Worm (Caenorhabditis elegans): ENCODE data around the gene thn-2.

DNA sequence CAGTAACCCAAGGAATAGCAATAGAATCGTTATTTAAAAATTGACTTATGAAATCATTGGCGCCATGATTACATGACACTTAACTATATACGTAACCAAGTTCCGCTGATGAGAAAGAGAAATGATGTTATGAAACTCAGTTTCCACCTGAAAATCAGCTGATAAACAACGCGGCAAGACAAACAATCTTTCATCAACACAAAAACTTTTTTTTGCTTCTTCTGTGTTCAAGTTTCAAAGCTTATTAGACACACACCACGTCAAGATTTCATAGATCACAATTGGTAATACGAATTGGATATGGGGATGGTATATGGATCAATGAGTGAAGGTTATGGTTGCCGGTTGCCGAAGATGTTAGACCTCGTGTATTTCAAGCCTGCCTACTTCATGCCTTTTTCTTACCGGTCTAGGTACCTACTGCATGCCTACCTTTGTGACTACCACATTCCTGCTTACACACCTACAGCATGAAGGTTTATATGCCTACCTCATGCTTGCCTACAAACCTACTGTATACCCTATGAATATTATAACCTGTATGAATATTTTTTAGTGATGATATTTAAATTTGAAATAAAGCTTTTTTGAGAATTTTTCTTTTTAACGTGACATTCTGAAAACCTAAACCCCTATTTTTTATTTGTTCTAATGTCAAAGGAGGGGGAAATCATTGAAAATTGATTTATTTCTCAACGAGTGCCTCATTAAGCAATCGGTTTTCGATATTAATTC is 45.9 kb upstream of the thn-2 start, which contains the start of the genes F19B6.10 and wht-5:
- TF ChIP-seq B0035.1 (tag; optimal IDR thresholded peaks at IDR 0.05) (no peak), B0336.3 (GFP tag; IDR thresholded peaks at IDR 0.05) (no peak), ccch-3 (GFP tag; optimal IDR thresholded peaks at IDR 0.05) (no peak), rcor-1 (GFP tag; IDR thresholded peaks at IDR 0.05) (no peak), ama-1 (optimal IDR thresholded peaks at IDR 0.05) (no peak), ama-1 (GFP tag; optimal IDR thresholded peaks at IDR 0.05) (no peak), unc-62 (GFP tag; optimal IDR thresholded peaks at IDR 0.05) (no peak), unc-130 (GFP tag; optimal IDR thresholded peaks at IDR 0.05) (no peak), tbp1 (GFP tag; optimal IDR thresholded peaks at IDR 0.05) (no peak), egrh-3 (GFP tag; IDR thresholded peaks at IDR 0.05) (no peak), snpc-4 (GFP tag; optimal IDR thresholded peaks at IDR 0.05) (no peak), snpc-4 (tag; optimal IDR thresholded peaks at IDR 0.05) (no peak)
